Worm (Caenorhabditis elegans) whole organism, L1 larva: Measurements from ENCODE around the gene T05B4.13.
A peak's percentile ranks its signal among the peaks of the same experiment; 100 is the strongest.

Source experiments
- C04F5.9 ChIP-seq: sonication (generic microtip); optimal IDR thresholded peaks from 2 replicates; lab custom pipeline; 2016; ENCODE audit warnings: missing genetic modification characterization, missing compliant biosample characterization
- C34B4.2 ChIP-seq: sonication (generic microtip); optimal IDR thresholded peaks from 2 replicates; lab custom pipeline; 2017; ENCODE audit warnings: mild to moderate bottlenecking, missing genetic modification characterization, missing compliant biosample characterization
- Y116A8C.19 ChIP-seq: sonication (generic microtip); optimal IDR thresholded peaks from 2 replicates; lab custom pipeline; 2016; ENCODE audit warnings: missing compliant biosample characterization, missing genetic modification characterization, borderline replicate concordance
- aha-1 ChIP-seq: fragments of 150-350 bp; optimal IDR thresholded peaks from 2 replicates; lab custom pipeline; 2014; ENCODE audit warnings: missing biosample characterization, missing genetic modification characterization
- ama-1 ChIP-seq: fragments of 150-350 bp; optimal IDR thresholded peaks from 2 replicates; lab custom pipeline; 2014
- ceh-82 ChIP-seq, 3 experiments: fragments of 150-350 bp in 1 of 3; sonication (generic microtip) in 2 of 3; optimal IDR thresholded peaks; 2 replicates each; lab custom pipeline; 2014 to 2017; ENCODE audit warnings: missing biosample characterization in 3 of 3, missing genetic modification characterization in 3 of 3
- efl-1 ChIP-seq, 4 experiments: fragments of 150-350 bp; optimal IDR thresholded peaks in 3 of 4; peaks in 1 of 4; 1 replicate in 1 of 4; 2 replicates in 3 of 4; lab custom pipeline; 2014; ENCODE audit warnings: missing biosample characterization in 2 of 4, missing genetic modification characterization in 2 of 4, missing genetic modification reagents in 2 of 4
- efl-3 ChIP-seq: fragments of 200-800 bp; sonication (Bioruptor generic); optimal IDR thresholded peaks from 2 replicates; lab custom pipeline; 2018; ENCODE audit warnings: mild to moderate bottlenecking, missing genetic modification characterization, missing compliant biosample characterization
- egl-13 ChIP-seq: sonication (generic microtip); optimal IDR thresholded peaks from 2 replicates; lab custom pipeline; 2016; ENCODE audit warnings: missing genotype, missing genetic modification reagents, missing genetic modification characterization, missing compliant biosample characterization
- elt-3 ChIP-seq, 6 experiments: fragments of 150-350 bp in 1 of 6; sonication (generic microtip); optimal IDR thresholded peaks; 2 replicates each; lab custom pipeline; 2017 to 2018; ENCODE audit warnings: missing biosample characterization in 6 of 6, missing genetic modification characterization in 6 of 6, inconsistent platforms in 1 of 6
- ets-5 ChIP-seq: fragments of 200-800 bp; sonication (Bioruptor generic); IDR thresholded peaks from 2 replicates; pipeline ENCODE4 v1.3.6; 2022; ENCODE audit warnings: missing genetic modification characterization, missing compliant biosample characterization
- fkh-8 ChIP-seq: sonication (generic microtip); optimal IDR thresholded peaks from 2 replicates; lab custom pipeline; 2016; ENCODE audit warnings: mild to moderate bottlenecking, missing genetic modification characterization, missing compliant biosample characterization
- fos-1 ChIP-seq: fragments of 150-350 bp; optimal IDR thresholded peaks from 2 replicates; lab custom pipeline; 2014; ENCODE audit warnings: missing biosample characterization, missing genetic modification characterization
- hlh-17 ChIP-seq: fragments of 200-800 bp; sonication (Bioruptor generic); optimal IDR thresholded peaks from 2 replicates; lab custom pipeline; 2018; ENCODE audit warnings: missing genetic modification characterization, mild to moderate bottlenecking, missing compliant biosample characterization, moderate library complexity, borderline replicate concordance
- irx-1 ChIP-seq: sonication (generic microtip); optimal IDR thresholded peaks from 2 replicates; lab custom pipeline; 2016; ENCODE audit warnings: missing genetic modification characterization, missing compliant biosample characterization
- lin-15B ChIP-seq: fragments of 150-350 bp; sonication (generic microtip); optimal IDR thresholded peaks from 3 replicates; lab custom pipeline; 2014; ENCODE audit warnings: missing biosample characterization, missing genetic modification characterization
- lin-35 ChIP-seq, 2 experiments: fragments of 150-350 bp; optimal IDR thresholded peaks; 2 replicates each; lab custom pipeline; 2014; ENCODE audit warnings: missing biosample characterization in 2 of 2, missing genetic modification characterization in 2 of 2, missing genetic modification reagents in 2 of 2
- lin-39 ChIP-seq: fragments of 150-350 bp; optimal IDR thresholded peaks from 2 replicates; lab custom pipeline; 2014; ENCODE audit warnings: missing biosample characterization, missing genetic modification reagents, missing genetic modification characterization
- mef-2 ChIP-seq: fragments of 150-350 bp; optimal IDR thresholded peaks from 2 replicates; lab custom pipeline; 2014; ENCODE audit warnings: missing biosample characterization, missing genetic modification characterization
- nhr-11 ChIP-seq: fragments of 150-350 bp; optimal IDR thresholded peaks from 2 replicates; lab custom pipeline; 2014; ENCODE audit warnings: missing biosample characterization, missing genetic modification characterization
- nhr-12 ChIP-seq: sonication (generic microtip); optimal IDR thresholded peaks from 2 replicates; lab custom pipeline; 2017; ENCODE audit warnings: missing biosample characterization, missing genetic modification characterization
- nhr-47 ChIP-seq: sonication (generic microtip); optimal IDR thresholded peaks from 2 replicates; lab custom pipeline; 2016; ENCODE audit warnings: mild to moderate bottlenecking, missing genetic modification characterization, moderate library complexity, missing compliant biosample characterization
- nhr-77 ChIP-seq: fragments of 150-350 bp; optimal IDR thresholded peaks from 2 replicates; lab custom pipeline; 2014; ENCODE audit warnings: missing biosample characterization, missing genetic modification characterization
- nhr-84 ChIP-seq: sonication (generic microtip); optimal IDR thresholded peaks from 2 replicates; lab custom pipeline; 2017; ENCODE audit warnings: missing biosample characterization, missing genetic modification characterization
- nhr-90 ChIP-seq: sonication (generic microtip); optimal IDR thresholded peaks from 2 replicates; lab custom pipeline; 2016; ENCODE audit warnings: mild to moderate bottlenecking, missing genetic modification characterization, missing compliant biosample characterization; ENCODE audit not compliant: poor library complexity
- pax-3 ChIP-seq: fragments of 200-800 bp; sonication (Bioruptor generic); optimal IDR thresholded peaks from 2 replicates; lab custom pipeline; 2018; ENCODE audit warnings: mild to moderate bottlenecking, missing genetic modification characterization, moderate library complexity, missing compliant biosample characterization
- pqm-1 ChIP-seq: sonication (generic microtip); optimal IDR thresholded peaks from 3 replicates; lab custom pipeline; 2017; ENCODE audit warnings: missing biosample characterization, missing genetic modification characterization
- rnt-1 ChIP-seq: sonication (generic microtip); optimal IDR thresholded peaks from 2 replicates; lab custom pipeline; 2016; ENCODE audit warnings: mild to moderate bottlenecking, missing genetic modification characterization, moderate library complexity, missing compliant biosample characterization
- skn-1 ChIP-seq: fragments of 150-350 bp; optimal IDR thresholded peaks from 2 replicates; lab custom pipeline; 2014; ENCODE audit warnings: missing biosample characterization, missing genetic modification characterization
- snpc-4 ChIP-seq: fragments of 150-350 bp; optimal IDR thresholded peaks from 2 replicates; lab custom pipeline; 2014; ENCODE audit warnings: missing biosample characterization, missing genetic modification characterization
- sox-4 ChIP-seq: sonication (generic microtip); optimal IDR thresholded peaks from 2 replicates; lab custom pipeline; 2016; ENCODE audit warnings: missing genetic modification characterization, missing compliant biosample characterization
- swsn-7 ChIP-seq: sonication (generic microtip); optimal IDR thresholded peaks from 2 replicates; lab custom pipeline; 2016; ENCODE audit warnings: missing genetic modification characterization, missing compliant biosample characterization
- tlp-1 ChIP-seq: fragments of 150-350 bp; optimal IDR thresholded peaks from 2 replicates; lab custom pipeline; 2014; ENCODE audit warnings: missing biosample characterization, missing genetic modification characterization
- unc-130 ChIP-seq: fragments of 150-350 bp; optimal IDR thresholded peaks from 2 replicates; lab custom pipeline; 2017; ENCODE audit warnings: missing biosample characterization, missing genetic modification characterization, inconsistent platforms
- unc-30 ChIP-seq: sonication (generic microtip); optimal IDR thresholded peaks from 2 replicates; lab custom pipeline; 2017; ENCODE audit warnings: missing biosample characterization, missing genetic modification characterization
- zip-4 ChIP-seq: fragments of 200-800 bp; sonication (Bioruptor generic); optimal IDR thresholded peaks from 2 replicates; lab custom pipeline; 2018; ENCODE audit warnings: mild to moderate bottlenecking, missing genetic modification characterization, moderate library complexity, missing compliant biosample characterization
- ztf-11 ChIP-seq, 2 experiments: sonication (generic microtip); optimal IDR thresholded peaks; 2 replicates each; lab custom pipeline; 2016 to 2017; ENCODE audit warnings: missing genetic modification characterization in 2 of 2, missing biosample characterization in 1 of 2, missing compliant biosample characterization in 1 of 2
- ztf-4 ChIP-seq: fragments of 150-350 bp; optimal IDR thresholded peaks from 2 replicates; lab custom pipeline; 2014; ENCODE audit warnings: missing biosample characterization, missing genetic modification characterization

T05B4.13 gene

DNA sequence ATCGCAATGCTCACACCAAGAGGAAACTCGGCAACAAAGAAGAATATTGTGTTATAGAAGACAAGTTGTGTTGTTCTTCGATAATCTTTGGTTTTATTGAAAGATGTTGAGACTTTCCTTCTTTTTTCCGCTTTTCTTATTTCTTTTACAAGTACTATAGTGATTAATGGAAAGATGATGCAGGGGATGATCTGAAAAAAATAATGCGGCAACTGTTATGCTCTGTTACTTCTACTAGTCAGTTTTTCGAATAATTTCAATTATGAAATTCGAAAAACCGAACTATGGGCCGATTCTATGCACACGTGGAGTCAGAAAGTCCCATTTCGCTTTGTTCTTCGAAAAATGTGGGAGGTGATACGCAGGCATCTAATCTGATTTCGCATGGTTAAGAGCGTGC, 20.6 kb downstream of the T05B4.13 start:
- TF ChIP-seq pax-3 (no peak), ama-1 (lab: Kevin White, UChicago) (no peak), nhr-90 (no peak), ztf-4 (no peak), nhr-47 (no peak), nhr-84 (tag; lab: Kevin White, UChicago) (no peak), efl-1 (optimal IDR thresholded peaks at IDR 0.05; lab: Kevin White, UChicago) (no peak), efl-1 (GFP tag; optimal IDR thresholded peaks at IDR 0.05 in 1 of 2; lab: Kevin White, UChicago) (peak in 1 of 2 experiments; percentile 90), lin-15B (tag; lab: Kevin White, UChicago) (no peak)
- TF ChIP-seq, all 84 proteins: peak for 1

DNA sequence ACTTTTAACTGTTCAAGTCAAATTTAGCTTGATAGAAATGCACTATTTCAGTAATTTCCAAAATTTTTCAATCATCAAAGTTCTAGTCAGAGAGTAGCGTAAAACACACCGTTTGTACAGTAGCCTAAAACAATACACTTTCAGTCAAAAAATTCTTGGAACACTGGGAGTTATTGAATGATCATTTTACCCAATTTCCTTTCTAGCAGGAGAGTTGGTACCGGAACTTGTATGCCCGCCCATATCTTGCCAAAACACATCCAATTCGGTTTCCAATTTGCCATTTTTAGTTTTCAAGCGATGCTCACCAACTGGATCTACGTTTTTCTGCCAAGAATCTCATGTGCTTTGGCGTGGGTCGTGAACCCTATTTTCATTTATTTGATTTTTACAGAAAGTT, 23.0 kb downstream of the T05B4.13 start, which contains the start of gene srj-39:
srj-39 (plus strand) TSS at position 301 of the 400 bp plus-strand sequence.
- TF ChIP-seq elt-3 (tag; optimal IDR thresholded peaks at IDR 0.05; lab: Kevin White, UChicago) (no peak), fkh-8 (tag; lab: Kevin White, UChicago) (no peak), ceh-82 (tag; optimal IDR thresholded peaks at IDR 0.05; lab: Kevin White, UChicago) (no peak), skn-1 (tag; lab: Kevin White, UChicago) (no peak), nhr-12 (no peak), Y116A8C.19 (no peak)

DNA sequence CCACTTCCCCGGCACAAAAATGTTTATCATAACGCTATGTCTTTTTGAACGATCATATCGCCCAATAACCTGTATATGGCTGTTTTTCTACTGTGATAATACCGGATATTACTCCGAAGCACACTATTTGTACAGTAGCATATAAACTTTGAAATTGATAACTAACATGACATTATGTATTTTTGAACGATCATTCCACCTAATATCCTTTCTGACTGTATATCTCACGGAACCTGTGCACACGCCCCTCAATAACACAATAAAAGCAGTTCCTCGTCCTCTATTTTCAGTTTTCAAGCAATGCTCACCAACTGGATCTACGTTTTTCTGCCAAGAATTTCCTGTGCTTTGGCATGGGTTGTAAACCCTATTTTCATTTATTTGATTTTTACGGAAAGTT, 25.8 kb downstream of the T05B4.13 start, which contains the start of gene srj-40:
srj-40 (plus strand) TSS at position 301 of the 400 bp plus-strand sequence.
- no peak for TF ChIP-seq ets-5 (GFP tag; lab: Robert Waterston, UW)
- TF ChIP-seq, all 84 proteins: peak for 0

DNA sequence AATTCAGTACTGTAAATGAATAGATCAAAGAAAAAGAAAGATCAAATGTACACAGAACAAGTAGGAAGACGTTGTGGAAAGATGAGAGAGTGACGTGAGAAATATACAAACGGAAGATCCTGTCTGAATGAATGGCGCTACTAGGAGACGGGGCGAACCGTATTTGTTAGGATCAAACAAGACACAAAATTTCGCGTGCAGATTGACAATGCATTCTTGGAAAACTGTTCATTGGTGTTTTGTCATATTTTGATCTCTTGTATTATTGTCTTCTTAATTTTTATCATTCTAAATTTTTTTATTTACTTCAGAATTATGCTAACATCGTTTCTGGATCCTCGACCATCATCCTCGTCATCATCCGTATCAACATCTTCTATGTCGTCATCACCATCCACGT, 32.6 kb downstream of the T05B4.13 start, which contains the start of gene nhr-181:
nhr-181 (plus strand) TSS at position 301 of the 400 bp plus-strand sequence.
- TF ChIP-seq unc-130 (tag; lab: Kevin White, UChicago) = no peak

DNA sequence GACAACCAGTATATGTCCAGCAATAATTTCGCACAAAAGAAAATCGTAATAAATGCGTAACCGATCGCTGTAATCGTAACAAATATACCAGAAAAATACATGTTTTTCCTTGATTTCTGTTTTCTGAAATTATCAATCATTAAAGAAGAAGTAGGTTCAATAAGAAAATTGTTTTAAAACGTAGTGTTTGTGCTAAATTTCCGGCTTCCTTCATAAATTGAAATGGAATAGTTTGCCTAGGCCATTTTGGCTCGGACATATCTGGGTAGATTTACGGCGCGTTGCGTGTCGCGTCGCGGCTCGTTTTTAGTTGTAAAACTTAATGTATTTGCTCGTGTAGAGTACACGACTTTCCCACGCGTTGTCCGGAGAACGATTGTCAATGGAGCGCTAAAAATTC, 44.4 kb downstream of the T05B4.13 start, which contains the start of gene F38H12.5:
F38H12.5 (minus strand) TSS at position 101 of the 400 bp plus-strand sequence.
- TF ChIP-seq rnt-1 (tag; lab: Kevin White, UChicago) (no peak), sox-4 (tag; lab: Kevin White, UChicago) (no peak), aha-1 (no peak), efl-1 (optimal IDR thresholded peaks at IDR 0.05; lab: Kevin White, UChicago) (no peak), efl-1 (GFP tag; optimal IDR thresholded peaks at IDR 0.05 in 1 of 2; lab: Kevin White, UChicago) (no peak), unc-30 (no peak), zip-4 (GFP tag; lab: Kevin White, UChicago) (no peak), efl-3 (no peak), swsn-7 (no peak), ztf-11 (tag; optimal IDR thresholded peaks at IDR 0.05; lab: Kevin White, UChicago) (no peak), nhr-11 (no peak), ama-1 (lab: Kevin White, UChicago) (no peak), mef-2 (tag; lab: Kevin White, UChicago) (no peak), nhr-90 (no peak), lin-35 (GFP tag; optimal IDR thresholded peaks at IDR 0.05; lab: Kevin White, UChicago) (no peak), lin-15B (tag; lab: Kevin White, UChicago) (no peak), nhr-84 (tag; lab: Kevin White, UChicago) (no peak), fos-1 (tag; lab: Kevin White, UChicago) (no peak)

DNA sequence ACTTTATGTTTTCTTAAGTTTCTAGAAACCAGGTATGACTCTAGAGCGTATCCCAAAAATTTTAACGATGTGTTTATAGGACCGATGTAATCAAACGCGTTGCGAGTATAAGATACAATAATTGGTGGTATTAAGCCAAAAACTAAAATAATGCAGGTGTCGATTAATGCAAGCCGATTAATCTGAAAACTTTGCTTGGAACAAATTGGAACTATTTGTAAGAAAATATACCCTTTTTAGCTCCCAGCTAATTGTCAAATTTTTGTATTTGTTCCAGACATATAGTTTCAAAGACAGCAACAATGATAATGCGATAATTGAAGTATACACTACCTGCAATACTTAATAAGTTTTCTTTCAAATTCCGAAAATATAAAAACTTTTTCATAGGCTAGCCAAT, 46.1 kb downstream of the T05B4.13 start, which contains the start of gene srh-211:
srh-211 (minus strand) TSS at position 101 of the 400 bp plus-strand sequence.
- TF ChIP-seq lin-39 (tag; lab: Kevin White, UChicago) (no peak), skn-1 (tag; lab: Kevin White, UChicago) (no peak), snpc-4 (tag; lab: Kevin White, UChicago) (no peak)

DNA sequence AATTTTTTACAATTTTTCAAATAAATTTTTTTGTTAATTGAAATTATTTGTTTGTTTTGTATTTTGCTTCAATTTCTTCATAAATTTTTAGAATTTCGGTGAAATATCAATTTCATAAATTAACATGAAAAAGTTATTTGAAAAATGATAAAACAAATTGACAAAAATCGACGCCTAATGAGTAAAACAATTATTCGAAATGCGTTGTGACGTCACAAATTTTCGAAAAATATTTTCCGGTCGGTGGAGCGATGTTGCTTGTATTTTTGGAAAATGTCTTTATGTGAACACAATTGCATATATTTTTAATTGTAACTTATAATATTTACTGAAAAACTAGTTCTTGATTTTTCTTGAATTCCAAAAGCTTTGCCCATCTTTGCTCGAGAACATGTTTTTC, 46.8 kb downstream of the T05B4.13 start:
- no peak for TF ChIP-seq nhr-77 (tag; lab: Kevin White, UChicago)
- no peak for TF ChIP-seq hlh-17 (GFP tag; lab: Kevin White, UChicago)
- no peak for TF ChIP-seq fkh-8 (tag; lab: Kevin White, UChicago)
- no peak for TF ChIP-seq irx-1 (tag; lab: Kevin White, UChicago)
- TF ChIP-seq pqm-1 (tag; lab: Kevin White, UChicago) = no peak
- TF ChIP-seq skn-1 (tag; lab: Kevin White, UChicago) = no peak
- no peak for TF ChIP-seq fos-1 (tag; lab: Kevin White, UChicago)
- TF ChIP-seq ceh-82 (tag; optimal IDR thresholded peaks at IDR 0.05; lab: Kevin White, UChicago) = no peak
- TF ChIP-seq nhr-12 = no peak
- TF ChIP-seq tlp-1 = no peak
- TF ChIP-seq C34B4.2 (tag; lab: Kevin White, UChicago) = no peak
- TF ChIP-seq egl-13 (tag; lab: Kevin White, UChicago) = no peak
- TF ChIP-seq C04F5.9 (tag; lab: Kevin White, UChicago) = no peak
- TF ChIP-seq unc-130 (tag; lab: Kevin White, UChicago) = no peak
- TF ChIP-seq ama-1 (lab: Kevin White, UChicago) = no peak
